Fruit fly (Drosophila melanogaster): ENCODE measurements around the gene CG7903.
A peak's percentile ranks its signal among the peaks of the same experiment; 100 is the strongest.

Gene CG7903

DNA sequence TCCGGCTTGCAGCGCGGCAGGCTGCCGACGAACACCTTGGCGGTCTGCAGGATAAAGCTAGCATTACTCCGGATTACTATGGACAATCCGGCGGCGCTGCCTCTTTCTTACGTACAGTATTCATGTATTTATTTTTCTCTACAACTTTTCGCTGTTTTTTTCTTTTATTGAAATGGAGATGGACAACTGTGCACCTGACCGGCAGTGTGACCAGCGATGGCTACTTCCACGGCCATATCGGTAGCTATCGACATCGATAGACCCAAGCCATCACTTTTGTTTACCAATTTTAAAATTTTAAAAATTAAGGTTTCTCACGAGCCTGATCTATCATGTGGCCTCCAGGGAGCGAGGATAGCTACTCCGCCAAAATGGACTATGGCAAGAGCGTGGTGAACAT lies at the start of gene CG7903, which contains the start of gene Sas-6:
Gene CG7903, minus strand, starts transcription at position 197 of the 400 bp plus-strand sequence.
Gene Sas-6, plus strand, starts transcription at position 323 of the 400 bp plus-strand sequence.
- TF ChIP-seq CG5204 (GFP tag; optimal IDR thresholded peaks at IDR 0.05) (no peak), Crg-1 (GFP tag; optimal IDR thresholded peaks at IDR 0.05) (no peak), CG12768 (GFP tag; optimal IDR thresholded peaks at IDR 0.05) (no peak), CG11617 (GFP tag; optimal IDR thresholded peaks at IDR 0.05) (no peak), CG1620 (GFP tag; optimal IDR thresholded peaks at IDR 0.05) (peak; percentile 9), CG14711 (tag; optimal IDR thresholded peaks at IDR 0.05) (peak; percentile 1), CG33017 (tag; optimal IDR thresholded peaks at IDR 0.05) (no peak), tj (GFP tag; optimal IDR thresholded peaks at IDR 0.05) (no peak)

dm6 chr3R:30043139-30043744 lies 48.2 kb upstream of the CG7903 start, which contains the start of gene Sry-delta:
Gene Sry-delta (plus strand): TSS chr3R:30043341.
- TF ChIP-seq Hr96 (GFP tag; optimal IDR thresholded peaks at IDR 0.05) (peak; percentile 90), pad (GFP tag; optimal IDR thresholded peaks at IDR 0.05) (peak; percentile 64), CG33017 (tag; optimal IDR thresholded peaks at IDR 0.05) (peak; percentile 61), Crg-1 (GFP tag; optimal IDR thresholded peaks at IDR 0.05) (peak; percentile 71), Mnt (GFP tag; optimal IDR thresholded peaks at IDR 0.05) (peak; percentile 85), bab1 (GFP tag; optimal IDR thresholded peaks at IDR 0.05) (peak; percentile 76), Clk (GFP tag; optimal IDR thresholded peaks at IDR 0.05) (peak; percentile 59), ovo (GFP tag; optimal IDR thresholded peaks at IDR 0.05) (no peak), CG14711 (tag; optimal IDR thresholded peaks at IDR 0.05) (peak; percentile 60), tj (GFP tag; optimal IDR thresholded peaks at IDR 0.05) (peak; percentile 85), cnc (optimal IDR thresholded peaks at IDR 0.05) (no peak), CG7045 (GFP tag; optimal IDR thresholded peaks at IDR 0.05) (peak; percentile 73), CG11617 (GFP tag; optimal IDR thresholded peaks at IDR 0.05) (peak; percentile 73), CG1620 (GFP tag; optimal IDR thresholded peaks at IDR 0.05) (peak; percentile 90), toe (GFP tag; optimal IDR thresholded peaks at IDR 0.05) (peak; percentile 87), CG5204 (GFP tag; optimal IDR thresholded peaks at IDR 0.05) (no peak), CG12768 (GFP tag; optimal IDR thresholded peaks at IDR 0.05) (peak; percentile 65), cic (GFP tag; optimal IDR thresholded peaks at IDR 0.05) (peak; percentile 45), CG7101 (tag; optimal IDR thresholded peaks at IDR 0.05) (peak; percentile 74), kay (GFP tag; ENCODE audit: borderline replicate concordance) (no peak)

dm6 chr3R:30040879-30041278 lies 45.8 kb upstream of the CG7903 start:
- TF ChIP-seq CG12768 (GFP tag; optimal IDR thresholded peaks at IDR 0.05): no peak
- TF ChIP-seq toe (GFP tag; optimal IDR thresholded peaks at IDR 0.05): no peak
- TF ChIP-seq CG11617 (GFP tag; optimal IDR thresholded peaks at IDR 0.05): no peak
- no peak for TF ChIP-seq CG33017 (tag; optimal IDR thresholded peaks at IDR 0.05)
- TF ChIP-seq cnc (optimal IDR thresholded peaks at IDR 0.05): no peak
- TF ChIP-seq CG7045 (GFP tag; optimal IDR thresholded peaks at IDR 0.05): no peak
- no peak for TF ChIP-seq Clk (GFP tag; optimal IDR thresholded peaks at IDR 0.05)
- TF ChIP-seq CG14711 (tag; optimal IDR thresholded peaks at IDR 0.05): no peak
- no peak for TF ChIP-seq pad (GFP tag; optimal IDR thresholded peaks at IDR 0.05)
- no peak for TF ChIP-seq Hr96 (GFP tag; optimal IDR thresholded peaks at IDR 0.05)
- no peak for TF ChIP-seq Mnt (GFP tag; optimal IDR thresholded peaks at IDR 0.05)
- no peak for TF ChIP-seq cic (GFP tag; optimal IDR thresholded peaks at IDR 0.05)
- no peak for TF ChIP-seq CG7101 (tag; optimal IDR thresholded peaks at IDR 0.05)
- no peak for TF ChIP-seq bab1 (GFP tag; optimal IDR thresholded peaks at IDR 0.05)
- no peak for TF ChIP-seq ovo (GFP tag; optimal IDR thresholded peaks at IDR 0.05)
- no peak for TF ChIP-seq kay (GFP tag; ENCODE audit: borderline replicate concordance)
- TF ChIP-seq CG5204 (GFP tag; optimal IDR thresholded peaks at IDR 0.05): no peak
- no peak for TF ChIP-seq CG1620 (GFP tag; optimal IDR thresholded peaks at IDR 0.05)
- TF ChIP-seq tj (GFP tag; optimal IDR thresholded peaks at IDR 0.05): no peak
- TF ChIP-seq Crg-1 (GFP tag; optimal IDR thresholded peaks at IDR 0.05): no peak

DNA sequence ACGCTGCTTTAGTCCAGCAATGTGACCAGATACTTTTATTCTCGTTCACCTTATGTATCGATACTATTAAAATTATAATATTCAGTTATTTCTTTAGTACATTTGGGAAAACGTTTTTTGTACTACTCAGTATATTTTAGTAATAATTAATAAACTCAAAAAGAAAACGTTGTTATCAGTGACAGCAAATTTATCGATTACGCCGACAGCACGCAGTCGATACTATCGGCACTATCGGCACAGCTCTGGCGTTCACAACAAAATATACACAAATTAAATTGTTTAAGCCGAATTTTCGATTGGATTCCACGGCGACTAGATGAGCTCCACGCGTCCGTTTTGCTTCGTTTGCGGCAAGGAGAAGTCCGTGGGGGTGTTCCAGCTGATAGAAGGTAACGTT lies 44.5 kb upstream of the CG7903 start, which contains the start of the genes janA, Sry-alpha and Sry-beta:
Gene janA, minus strand, starts transcription at position 40 of the 400 bp plus-strand sequence.
Gene Sry-alpha, plus strand, starts transcription at position 226 of the 400 bp plus-strand sequence.
Gene Sry-beta, plus strand, starts transcription at position 226 of the 400 bp plus-strand sequence.
- peak; percentile 45 for TF ChIP-seq Crg-1 (GFP tag; optimal IDR thresholded peaks at IDR 0.05)
- no peak for TF ChIP-seq tj (GFP tag; optimal IDR thresholded peaks at IDR 0.05)
- TF ChIP-seq CG14711 (tag; optimal IDR thresholded peaks at IDR 0.05): peak; percentile 19
- no peak for TF ChIP-seq CG5204 (GFP tag; optimal IDR thresholded peaks at IDR 0.05)
- TF ChIP-seq CG7045 (GFP tag; optimal IDR thresholded peaks at IDR 0.05): no peak
- no peak for TF ChIP-seq toe (GFP tag; optimal IDR thresholded peaks at IDR 0.05)
- TF ChIP-seq Mnt (GFP tag; optimal IDR thresholded peaks at IDR 0.05): peak; percentile 33
- no peak for TF ChIP-seq CG33017 (tag; optimal IDR thresholded peaks at IDR 0.05)
- peak; percentile 20 for TF ChIP-seq CG11617 (GFP tag; optimal IDR thresholded peaks at IDR 0.05)
- TF ChIP-seq CG1620 (GFP tag; optimal IDR thresholded peaks at IDR 0.05): peak; percentile 45
- TF ChIP-seq cic (GFP tag; optimal IDR thresholded peaks at IDR 0.05): no peak
- no peak for TF ChIP-seq pad (GFP tag; optimal IDR thresholded peaks at IDR 0.05)
- TF ChIP-seq CG7101 (tag; optimal IDR thresholded peaks at IDR 0.05): peak; percentile 0
- no peak for TF ChIP-seq Hr96 (GFP tag; optimal IDR thresholded peaks at IDR 0.05)
- TF ChIP-seq ovo (GFP tag; optimal IDR thresholded peaks at IDR 0.05): no peak
- TF ChIP-seq CG12768 (GFP tag; optimal IDR thresholded peaks at IDR 0.05): no peak
- no peak for TF ChIP-seq cnc (optimal IDR thresholded peaks at IDR 0.05)
- peak; percentile 65 for TF ChIP-seq bab1 (GFP tag; optimal IDR thresholded peaks at IDR 0.05)
- TF ChIP-seq kay (GFP tag; ENCODE audit: borderline replicate concordance): no peak
- TF ChIP-seq Clk (GFP tag; optimal IDR thresholded peaks at IDR 0.05): no peak

DNA sequence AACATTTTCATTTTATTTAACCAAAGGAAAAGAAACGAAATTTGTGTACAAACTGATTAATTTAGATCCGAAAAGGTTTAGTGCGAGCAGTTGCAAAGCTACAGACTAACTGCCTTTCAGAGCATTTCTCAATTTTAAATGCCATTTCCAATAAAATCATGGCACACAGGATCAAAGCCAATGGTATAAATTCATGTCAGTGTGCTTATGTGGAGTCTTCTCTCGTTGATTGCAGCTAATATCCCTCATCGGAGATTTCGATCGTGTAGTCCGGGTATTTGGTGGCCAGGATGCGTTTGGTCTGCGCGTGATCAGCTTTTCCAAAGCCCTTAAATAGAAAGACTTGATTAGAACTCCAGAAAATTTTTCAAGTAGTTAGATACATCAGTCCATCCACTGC lies 43.6 kb upstream of the CG7903 start, which contains the start of gene janB:
Gene janB, minus strand, starts transcription at position 101 of the 400 bp plus-strand sequence.
- TF ChIP-seq Clk (GFP tag; optimal IDR thresholded peaks at IDR 0.05) (no peak), CG11617 (GFP tag; optimal IDR thresholded peaks at IDR 0.05) (no peak), Mnt (GFP tag; optimal IDR thresholded peaks at IDR 0.05) (no peak), CG7045 (GFP tag; optimal IDR thresholded peaks at IDR 0.05) (no peak), bab1 (GFP tag; optimal IDR thresholded peaks at IDR 0.05) (no peak), CG33017 (tag; optimal IDR thresholded peaks at IDR 0.05) (no peak), CG14711 (tag; optimal IDR thresholded peaks at IDR 0.05) (no peak), cic (GFP tag; optimal IDR thresholded peaks at IDR 0.05) (no peak), toe (GFP tag; optimal IDR thresholded peaks at IDR 0.05) (no peak), cnc (optimal IDR thresholded peaks at IDR 0.05) (no peak), ovo (GFP tag; optimal IDR thresholded peaks at IDR 0.05) (no peak), CG5204 (GFP tag; optimal IDR thresholded peaks at IDR 0.05) (no peak), pad (GFP tag; optimal IDR thresholded peaks at IDR 0.05) (no peak), Hr96 (GFP tag; optimal IDR thresholded peaks at IDR 0.05) (no peak), tj (GFP tag; optimal IDR thresholded peaks at IDR 0.05) (no peak), Crg-1 (GFP tag; optimal IDR thresholded peaks at IDR 0.05) (no peak), CG12768 (GFP tag; optimal IDR thresholded peaks at IDR 0.05) (no peak), kay (GFP tag; ENCODE audit: borderline replicate concordance) (no peak), CG7101 (tag; optimal IDR thresholded peaks at IDR 0.05) (no peak), CG1620 (GFP tag; optimal IDR thresholded peaks at IDR 0.05) (no peak)
